Fruit fly (Drosophila melanogaster) whole organism, adult: Measurements from ENCODE around the gene CG8360.

Source experiments
- CG12768 ChIP-seq: fragments of 200-800 bp; sonication (Bioruptor generic); optimal IDR thresholded peaks from 2 replicates; lab custom pipeline; 2017; ENCODE audit warnings: missing biosample characterization, missing genetic modification characterization, mild to moderate bottlenecking, moderate library complexity, missing genetic modification reagents
- CG1620 ChIP-seq: fragments of 200-800 bp; sonication (Bioruptor generic); optimal IDR thresholded peaks from 2 replicates; lab custom pipeline; 2016; ENCODE audit warnings: missing biosample characterization, missing genetic modification characterization
- CG33017 ChIP-seq: fragments of 200-800 bp; sonication (Bioruptor generic); optimal IDR thresholded peaks from 2 replicates; lab custom pipeline; 2018; ENCODE audit warnings: missing biosample characterization, mild to moderate bottlenecking, missing genetic modification characterization, moderate library complexity
- CG7045 ChIP-seq: fragments of 200-800 bp; sonication (Bioruptor generic); optimal IDR thresholded peaks from 2 replicates; lab custom pipeline; 2017; ENCODE audit warnings: missing biosample characterization, mild to moderate bottlenecking, missing genetic modification characterization
- CG7101 ChIP-seq: fragments of 200-800 bp; sonication (Bioruptor generic); optimal IDR thresholded peaks from 2 replicates; lab custom pipeline; 2018; ENCODE audit warnings: missing biosample characterization, mild to moderate bottlenecking, missing genetic modification characterization, moderate library complexity
- Clk ChIP-seq: fragments of 200-800 bp; sonication (Bioruptor generic); optimal IDR thresholded peaks from 2 replicates; lab custom pipeline; 2017; ENCODE audit warnings: missing biosample characterization, missing genetic modification characterization
- Crg-1 ChIP-seq: fragments of 200-800 bp; sonication (Bioruptor generic); optimal IDR thresholded peaks from 2 replicates; lab custom pipeline; 2016; ENCODE audit warnings: missing biosample characterization, missing genetic modification characterization
- bab1 ChIP-seq: fragments of 200-800 bp; sonication (Bioruptor generic); optimal IDR thresholded peaks from 3 replicates; lab custom pipeline; 2019; ENCODE audit warnings: missing biosample characterization, mild to moderate bottlenecking, missing genetic modification characterization, moderate library complexity
- cnc ChIP-seq, 2 experiments: fragments of >200 bp; optimal IDR thresholded peaks; 2 replicates each; lab custom pipeline; 2017
- kay ChIP-seq: fragments of 200-800 bp; sonication (Bioruptor generic); peaks from one replicate; lab custom pipeline; 2016; ENCODE audit warnings: missing biosample characterization, missing genetic modification characterization, borderline replicate concordance
- ovo ChIP-seq: fragments of 200-800 bp; sonication (Bioruptor generic); optimal IDR thresholded peaks from 2 replicates; lab custom pipeline; 2016; ENCODE audit warnings: missing biosample characterization, missing genetic modification characterization
- pad ChIP-seq: fragments of 200-800 bp; sonication (Bioruptor generic); optimal IDR thresholded peaks from 3 replicates; lab custom pipeline; 2017; ENCODE audit warnings: missing biosample characterization, missing genetic modification characterization, mild to moderate bottlenecking, moderate library complexity, missing genetic modification reagents
- toe ChIP-seq: fragments of 200-800 bp; sonication (Bioruptor generic); optimal IDR thresholded peaks from 2 replicates; lab custom pipeline; 2016; ENCODE audit warnings: missing biosample characterization, missing genetic modification characterization

DNA sequence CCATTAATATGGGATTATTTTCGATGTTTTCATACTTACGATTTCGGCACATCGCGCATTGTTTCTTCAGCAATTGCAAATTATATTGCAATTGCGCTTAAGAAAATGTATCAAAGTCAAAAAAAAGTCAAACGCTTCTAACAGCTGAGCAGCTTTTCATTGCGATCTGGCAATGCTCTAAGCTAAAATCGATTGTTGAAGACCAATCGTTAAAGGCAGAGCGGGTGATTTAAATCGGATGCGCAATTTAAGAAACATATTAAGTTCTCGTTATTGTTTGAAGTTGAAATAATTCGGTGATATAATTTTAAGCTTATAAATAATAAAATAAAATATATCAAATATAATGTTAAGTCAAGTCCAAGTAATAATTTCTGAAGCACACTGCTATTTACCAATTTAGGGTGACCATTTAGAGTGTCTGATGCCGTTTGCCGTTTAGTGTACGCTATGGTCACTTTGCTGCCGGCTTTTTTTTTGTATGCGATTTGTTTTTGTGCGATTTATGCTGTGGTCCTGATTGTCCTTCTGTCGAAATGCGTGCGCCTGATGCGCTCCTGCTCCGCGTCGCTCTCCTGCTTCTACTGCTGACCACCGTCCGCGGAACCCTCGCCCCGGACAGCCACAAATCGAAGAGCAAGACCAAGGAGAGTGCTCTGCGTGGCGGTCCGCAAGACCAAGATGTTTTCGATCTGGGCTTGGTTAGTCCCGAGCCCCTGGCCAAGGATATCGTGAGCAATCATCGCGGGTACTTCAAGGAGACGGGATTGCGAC lies 15.8 kb upstream of the CG8360 start, which contains the start of the genes CG8475 and CG8460:
- TF ChIP-seq toe (no peak), CG7101 (tag; lab: Kevin White, UChicago) (no peak), kay (GFP tag; lab: Kevin White, UChicago) (no peak), CG7045 (GFP tag; lab: Kevin White, UChicago) (no peak), Crg-1 (GFP tag; lab: Kevin White, UChicago) (peak; percentile 37), bab1 (GFP tag; lab: Kevin White, UChicago) (no peak), CG12768 (GFP tag; lab: Kevin White, UChicago) (no peak), ovo (GFP tag; lab: Kevin White, UChicago) (no peak), Clk (no peak), CG1620 (GFP tag; lab: Kevin White, UChicago) (no peak), CG33017 (no peak), pad (GFP tag; lab: Kevin White, UChicago) (no peak), cnc (optimal IDR thresholded peaks at IDR 0.05; lab: Kevin White, UChicago) (no peak)
